Worm (Caenorhabditis elegans) whole organism, late embryonic: ENCODE results near the gene Y32H12A.1.

Experiments
- C08G9.2 ChIP-seq: sonication (generic microtip); optimal IDR thresholded peaks from 2 replicates; lab custom pipeline; 2016; ENCODE audit warnings: mild to moderate bottlenecking, missing genetic modification characterization, moderate library complexity, missing compliant biosample characterization
- C38D4.7 ChIP-seq: fragments of 200-800 bp; sonication (Bioruptor generic); optimal IDR thresholded peaks from 2 replicates; lab custom pipeline; 2018; ENCODE audit warnings: mild to moderate bottlenecking, missing genetic modification characterization, moderate library complexity, missing compliant biosample characterization
- K02D7.2 ChIP-seq: sonication (generic microtip); optimal IDR thresholded peaks from 2 replicates; lab custom pipeline; 2017; ENCODE audit warnings: mild to moderate bottlenecking, missing genetic modification characterization, missing compliant biosample characterization
- K09A11.1 ChIP-seq: sonication (generic microtip); optimal IDR thresholded peaks from 2 replicates; lab custom pipeline; 2017; ENCODE audit warnings: antibody characterized with exemption, mild to moderate bottlenecking, missing genetic modification characterization, missing compliant biosample characterization; ENCODE audit not compliant: insufficient read depth
- Y22D7AL.16 ChIP-seq: sonication (generic microtip); optimal IDR thresholded peaks from 2 replicates; lab custom pipeline; 2016; ENCODE audit warnings: missing genetic modification characterization, missing compliant biosample characterization
- ama-1 ChIP-seq: fragments of 150-350 bp; optimal IDR thresholded peaks from 2 replicates; lab custom pipeline; 2014
- ceh-2 ChIP-seq: sonication (generic microtip); optimal IDR thresholded peaks from 2 replicates; lab custom pipeline; 2016; ENCODE audit warnings: missing genotype, missing genetic modification characterization, missing compliant biosample characterization
- ceh-24 ChIP-seq: sonication (generic microtip); optimal IDR thresholded peaks from 2 replicates; lab custom pipeline; 2016; ENCODE audit warnings: mild to moderate bottlenecking, missing genetic modification characterization, missing compliant biosample characterization
- ceh-34 ChIP-seq: sonication (generic microtip); optimal IDR thresholded peaks from 2 replicates; lab custom pipeline; 2016; ENCODE audit warnings: mild to moderate bottlenecking, missing genetic modification characterization, missing compliant biosample characterization
- ceh-45 ChIP-seq: fragments of 200-800 bp; sonication (Bioruptor generic); IDR thresholded peaks from 2 replicates; pipeline ENCODE4 v1.3.6; 2022; ENCODE audit warnings: missing genetic modification reagents, missing genetic modification characterization, missing compliant biosample characterization
- ceh-48 ChIP-seq: sonication (generic microtip); optimal IDR thresholded peaks from 2 replicates; lab custom pipeline; 2016; ENCODE audit warnings: missing genetic modification characterization, inconsistent platforms, missing compliant biosample characterization
- ceh-6 ChIP-seq: fragments of 200-800 bp; sonication (Bioruptor generic); optimal IDR thresholded peaks from 2 replicates; lab custom pipeline; 2018; ENCODE audit warnings: mild to moderate bottlenecking, missing genetic modification characterization, missing compliant biosample characterization
- che-1 ChIP-seq: sonication (generic microtip); optimal IDR thresholded peaks from 2 replicates; lab custom pipeline; 2016; ENCODE audit warnings: mild to moderate bottlenecking, missing genetic modification characterization, missing compliant biosample characterization
- ets-4 ChIP-seq: sonication (generic microtip); optimal IDR thresholded peaks from 2 replicates; lab custom pipeline; 2016; ENCODE audit warnings: missing genetic modification characterization, missing compliant biosample characterization
- fkh-10 ChIP-seq: fragments of 150-350 bp; optimal IDR thresholded peaks from 2 replicates; lab custom pipeline; 2014; ENCODE audit warnings: missing biosample characterization, missing genetic modification reagents, missing genetic modification characterization
- gmeb-2 ChIP-seq: sonication (generic microtip); optimal IDR thresholded peaks from 2 replicates; lab custom pipeline; 2016; ENCODE audit warnings: missing genetic modification characterization, inconsistent platforms, missing compliant biosample characterization
- hlh-15 ChIP-seq: sonication (generic microtip); optimal IDR thresholded peaks from 2 replicates; lab custom pipeline; 2016; ENCODE audit warnings: missing genetic modification characterization, missing compliant biosample characterization
- hlh-30 ChIP-seq: sonication (generic microtip); optimal IDR thresholded peaks from 2 replicates; lab custom pipeline; 2017; ENCODE audit warnings: antibody characterized with exemption, missing genetic modification characterization, missing compliant biosample characterization; ENCODE audit not compliant: insufficient read depth
- hlh-8 ChIP-seq: sonication (generic microtip); optimal IDR thresholded peaks from 2 replicates; lab custom pipeline; 2016; ENCODE audit warnings: missing genotype, missing genetic modification characterization, missing compliant biosample characterization
- lim-6 ChIP-seq: sonication (generic microtip); optimal IDR thresholded peaks from 2 replicates; lab custom pipeline; 2016; ENCODE audit warnings: missing genetic modification characterization, missing compliant biosample characterization
- lin-11 ChIP-seq: fragments of 200-800 bp; sonication (Bioruptor generic); optimal IDR thresholded peaks from 2 replicates; lab custom pipeline; 2018; ENCODE audit warnings: mild to moderate bottlenecking, missing genetic modification characterization, missing compliant biosample characterization
- madf-2 ChIP-seq: sonication (generic microtip); optimal IDR thresholded peaks from 2 replicates; lab custom pipeline; 2017; ENCODE audit warnings: missing genetic modification characterization, missing compliant biosample characterization
- nhr-232 ChIP-seq: sonication (generic microtip); optimal IDR thresholded peaks from 2 replicates; lab custom pipeline; 2016; ENCODE audit warnings: missing genetic modification characterization, missing compliant biosample characterization
- npax-4 ChIP-seq: sonication (generic microtip); optimal IDR thresholded peaks from 2 replicates; lab custom pipeline; 2016; ENCODE audit warnings: missing genetic modification characterization, missing compliant biosample characterization
- odd-2 ChIP-seq: sonication (generic microtip); optimal IDR thresholded peaks from 2 replicates; lab custom pipeline; 2017; ENCODE audit warnings: antibody characterized with exemption, mild to moderate bottlenecking, missing genetic modification characterization, missing compliant biosample characterization
- pax-1 ChIP-seq: fragments of 150-350 bp; optimal IDR thresholded peaks from 2 replicates; lab custom pipeline; 2014; ENCODE audit warnings: missing biosample characterization, missing genetic modification characterization
- pha-2 ChIP-seq: sonication (generic microtip); optimal IDR thresholded peaks from 2 replicates; lab custom pipeline; 2017; ENCODE audit warnings: mild to moderate bottlenecking, missing genetic modification characterization, missing compliant biosample characterization
- pha-4 ChIP-seq: fragments of 150-350 bp; optimal IDR thresholded peaks from 2 replicates; lab custom pipeline; 2018; ENCODE audit warnings: missing biosample characterization, missing genetic modification reagents, missing genetic modification characterization
- ref-2 ChIP-seq: sonication (generic microtip); optimal IDR thresholded peaks from 2 replicates; lab custom pipeline; 2016; ENCODE audit warnings: missing genetic modification characterization, missing compliant biosample characterization
- rnt-1 ChIP-seq: sonication (generic microtip); optimal IDR thresholded peaks from 2 replicates; lab custom pipeline; 2016; ENCODE audit warnings: missing genetic modification characterization, missing compliant biosample characterization
- sox-4 ChIP-seq: sonication (generic microtip); optimal IDR thresholded peaks from 2 replicates; lab custom pipeline; 2017; ENCODE audit warnings: mild to moderate bottlenecking, missing genetic modification characterization, inconsistent platforms, missing compliant biosample characterization
- syd-9 ChIP-seq: sonication (generic microtip); optimal IDR thresholded peaks from 2 replicates; lab custom pipeline; 2016; ENCODE audit warnings: mild to moderate bottlenecking, missing genetic modification characterization, moderate library complexity, missing compliant biosample characterization
- tbx-2 ChIP-seq: sonication (generic microtip); optimal IDR thresholded peaks from 2 replicates; lab custom pipeline; 2016; ENCODE audit warnings: missing genetic modification characterization, missing compliant biosample characterization
- ttx-3 ChIP-seq: sonication (generic microtip); optimal IDR thresholded peaks from 2 replicates; lab custom pipeline; 2016; ENCODE audit warnings: missing genetic modification reagents, missing genetic modification characterization, missing compliant biosample characterization
- unc-42 ChIP-seq: sonication (generic microtip); optimal IDR thresholded peaks from 2 replicates; lab custom pipeline; 2016; ENCODE audit warnings: missing genotype, missing genetic modification characterization, missing compliant biosample characterization
- unc-86 ChIP-seq: sonication (generic microtip); optimal IDR thresholded peaks from 2 replicates; lab custom pipeline; 2016; ENCODE audit warnings: missing genetic modification characterization, missing compliant biosample characterization
- ztf-16 ChIP-seq: sonication (generic microtip); optimal IDR thresholded peaks from 2 replicates; lab custom pipeline; 2017; ENCODE audit warnings: missing genetic modification characterization, missing compliant biosample characterization

Gene Y32H12A.1

DNA sequence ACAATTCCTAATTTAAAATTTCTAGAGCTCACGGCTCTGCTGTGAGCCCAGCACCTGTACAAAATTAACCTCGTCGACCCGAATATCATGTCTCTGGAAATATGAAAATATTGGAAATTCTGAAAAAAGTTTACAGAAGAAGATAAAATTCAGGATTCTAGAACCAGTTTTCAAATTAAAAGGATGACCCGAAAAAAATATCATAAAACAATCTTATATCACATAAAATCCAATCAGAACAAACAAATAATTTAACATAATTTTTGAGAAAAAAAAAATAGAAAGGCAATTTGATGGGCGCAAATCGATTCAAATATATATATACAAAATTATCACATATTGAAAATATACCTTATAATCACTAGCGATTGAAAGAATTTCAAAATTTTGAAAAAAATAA is 23.3 kb downstream of the Y32H12A.1 start, which contains the start of gene Y32H12A.7:
TSS of gene Y32H12A.7 (minus strand) at position 101 of the 400 bp plus-strand sequence.
- no peak for TF ChIP-seq hlh-15 (tag; lab: Kevin White, UChicago)
- TF ChIP-seq lim-6 = no peak
- TF ChIP-seq odd-2 (tag; lab: Kevin White, UChicago) = no peak
- TF ChIP-seq ceh-34 = no peak
- no peak for TF ChIP-seq Y22D7AL.16 (tag; lab: Kevin White, UChicago)
- TF ChIP-seq ama-1 (lab: Kevin White, UChicago) = no peak
- TF ChIP-seq pha-4 (tag; lab: Kevin White, UChicago) = no peak
- TF ChIP-seq che-1 = no peak
- no peak for TF ChIP-seq unc-86 (tag; lab: Kevin White, UChicago)
- no peak for TF ChIP-seq fkh-10
- no peak for TF ChIP-seq ceh-24 (tag; lab: Kevin White, UChicago)
- TF ChIP-seq syd-9 (tag; lab: Kevin White, UChicago) = no peak
- TF ChIP-seq C38D4.7 (GFP tag; lab: Kevin White, UChicago) = no peak
- TF ChIP-seq rnt-1 (tag; lab: Kevin White, UChicago) = no peak
- TF ChIP-seq hlh-8 (tag; lab: Kevin White, UChicago) = no peak
- TF ChIP-seq gmeb-2 (tag; lab: Kevin White, UChicago) = no peak
- no peak for TF ChIP-seq K02D7.2
- TF ChIP-seq tbx-2 (tag; lab: Kevin White, UChicago) = no peak
- TF ChIP-seq ets-4 (tag; lab: Kevin White, UChicago) = no peak

ce11 chrIII:5388113-5388512 is 26.1 kb downstream of the Y32H12A.1 start:
- TF ChIP-seq Y22D7AL.16 (tag; lab: Kevin White, UChicago) (no peak), lin-11 (tag; lab: Kevin White, UChicago) (no peak)

DNA sequence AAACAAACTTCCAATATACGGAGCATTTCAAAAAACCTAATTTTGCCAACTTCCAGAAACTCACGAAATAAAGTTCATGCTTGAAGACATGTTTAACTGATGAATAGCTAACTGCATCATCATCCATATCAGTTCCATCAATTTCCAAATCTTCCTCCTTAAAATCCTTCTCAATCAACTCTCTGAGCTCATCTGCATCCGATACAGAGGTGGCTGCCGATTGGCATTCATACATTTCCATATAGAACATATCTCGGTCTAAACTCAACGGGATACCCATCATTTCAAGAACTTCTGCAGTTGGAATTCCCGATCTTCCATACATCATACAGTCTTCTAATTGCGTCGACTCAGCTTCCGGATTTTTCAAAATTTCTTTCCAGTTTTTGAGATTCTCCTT is 27.4 kb downstream of the Y32H12A.1 start:
- TF ChIP-seq K09A11.1 = no peak
- no peak for TF ChIP-seq ttx-3 (tag; lab: Kevin White, UChicago)
- no peak for TF ChIP-seq unc-86 (tag; lab: Kevin White, UChicago)
- TF ChIP-seq madf-2 (tag; lab: Kevin White, UChicago) = no peak
- TF ChIP-seq npax-4 (tag; lab: Kevin White, UChicago) = no peak
- no peak for TF ChIP-seq sox-4
- no peak for TF ChIP-seq unc-42 (tag; lab: Kevin White, UChicago)
- TF ChIP-seq ref-2 = no peak
- no peak for TF ChIP-seq pha-2 (tag; lab: Kevin White, UChicago)
- no peak for TF ChIP-seq C08G9.2 (tag; lab: Kevin White, UChicago)
- TF ChIP-seq hlh-30 (tag; lab: Kevin White, UChicago) = no peak
- no peak for TF ChIP-seq pha-4 (tag; lab: Kevin White, UChicago)
- TF ChIP-seq ceh-24 (tag; lab: Kevin White, UChicago) = no peak
- TF ChIP-seq ceh-48 (tag; lab: Kevin White, UChicago) = no peak
- no peak for TF ChIP-seq gmeb-2 (tag; lab: Kevin White, UChicago)
- no peak for TF ChIP-seq ceh-6
- no peak for TF ChIP-seq ets-4 (tag; lab: Kevin White, UChicago)
- TF ChIP-seq nhr-232 (tag; lab: Kevin White, UChicago) = no peak
- TF ChIP-seq, all 69 proteins: peak for 0

DNA sequence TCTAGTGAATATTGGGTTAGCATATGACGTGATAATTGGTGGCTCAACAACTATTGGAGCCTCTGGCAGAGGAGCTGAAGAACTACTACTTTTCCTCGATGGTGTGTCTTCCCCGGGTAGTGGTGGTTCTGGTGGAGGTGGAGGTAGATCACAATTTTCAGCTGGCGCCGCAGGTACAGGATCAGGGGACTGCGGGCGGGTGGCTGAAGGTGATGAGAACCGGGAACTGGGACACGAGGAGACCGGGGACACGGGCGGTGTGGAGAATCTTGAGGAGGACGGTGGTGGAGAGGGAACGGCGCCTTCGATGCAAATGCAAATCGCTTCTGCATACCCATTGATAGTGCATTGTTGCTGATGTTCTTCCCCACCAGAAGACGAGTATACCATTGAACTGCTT is 33.7 kb downstream of the Y32H12A.1 start:
- TF ChIP-seq ceh-24 (tag; lab: Kevin White, UChicago) (no peak), pax-1 (tag; lab: Kevin White, UChicago) (no peak), hlh-8 (tag; lab: Kevin White, UChicago) (no peak), ama-1 (lab: Kevin White, UChicago) (no peak), K02D7.2 (no peak), ceh-2 (no peak), ztf-16 (no peak), C08G9.2 (tag; lab: Kevin White, UChicago) (no peak), ceh-45 (GFP tag; lab: Robert Waterston, UW) (no peak)
